Worm (Caenorhabditis elegans) whole organism, L1 larva: Measurements from ENCODE around the gene dhs-17.

ENCODE experiments used
- C04F5.9 ChIP-seq: sonication (generic microtip); optimal IDR thresholded peaks from 2 replicates; lab custom pipeline; 2016; ENCODE audit warnings: missing genetic modification characterization, missing compliant biosample characterization
- C16A3.4 ChIP-seq: fragments of 150-350 bp; optimal IDR thresholded peaks from 2 replicates; lab custom pipeline; 2014; ENCODE audit warnings: missing biosample characterization, missing genetic modification characterization
- F16B12.6 ChIP-seq: fragments of 150-350 bp; optimal IDR thresholded peaks from 2 replicates; lab custom pipeline; 2014; ENCODE audit warnings: missing biosample characterization, missing genetic modification characterization
- Y116A8C.19 ChIP-seq: sonication (generic microtip); optimal IDR thresholded peaks from 2 replicates; lab custom pipeline; 2016; ENCODE audit warnings: missing compliant biosample characterization, missing genetic modification characterization, borderline replicate concordance
- aha-1 ChIP-seq: fragments of 150-350 bp; optimal IDR thresholded peaks from 2 replicates; lab custom pipeline; 2014; ENCODE audit warnings: missing biosample characterization, missing genetic modification characterization
- aly-2 ChIP-seq: fragments of 150-350 bp; optimal IDR thresholded peaks from 2 replicates; lab custom pipeline; 2014; ENCODE audit warnings: missing biosample characterization, missing genetic modification characterization
- blmp-1 ChIP-seq: fragments of 150-350 bp; optimal IDR thresholded peaks from 2 replicates; lab custom pipeline; 2014; ENCODE audit warnings: missing biosample characterization, missing genetic modification characterization
- ceh-63 ChIP-seq: fragments of 200-800 bp; sonication (Bioruptor generic); optimal IDR thresholded peaks from 2 replicates; lab custom pipeline; 2018; ENCODE audit warnings: mild to moderate bottlenecking, missing genetic modification characterization, missing compliant biosample characterization
- efl-1 ChIP-seq, 4 experiments: fragments of 150-350 bp; optimal IDR thresholded peaks in 3 of 4; peaks in 1 of 4; 1 replicate in 1 of 4; 2 replicates in 3 of 4; lab custom pipeline; 2014; ENCODE audit warnings: missing biosample characterization in 2 of 4, missing genetic modification characterization in 2 of 4, missing genetic modification reagents in 2 of 4
- egl-13 ChIP-seq: sonication (generic microtip); optimal IDR thresholded peaks from 2 replicates; lab custom pipeline; 2016; ENCODE audit warnings: missing genotype, missing genetic modification reagents, missing genetic modification characterization, missing compliant biosample characterization
- elt-3 ChIP-seq, 6 experiments: fragments of 150-350 bp in 1 of 6; sonication (generic microtip); optimal IDR thresholded peaks; 2 replicates each; lab custom pipeline; 2017 to 2018; ENCODE audit warnings: missing biosample characterization in 6 of 6, missing genetic modification characterization in 6 of 6, inconsistent platforms in 1 of 6
- ets-5 ChIP-seq: fragments of 200-800 bp; sonication (Bioruptor generic); IDR thresholded peaks from 2 replicates; pipeline ENCODE4 v1.3.6; 2022; ENCODE audit warnings: missing genetic modification characterization, missing compliant biosample characterization
- fkh-10 ChIP-seq: sonication (generic microtip); optimal IDR thresholded peaks from 2 replicates; lab custom pipeline; 2017; ENCODE audit warnings: missing biosample characterization, missing genetic modification reagents, missing genetic modification characterization
- fkh-4 ChIP-seq: sonication (generic microtip); optimal IDR thresholded peaks from 2 replicates; lab custom pipeline; 2016; ENCODE audit warnings: missing compliant biosample characterization, missing genetic modification characterization, borderline replicate concordance
- fkh-8 ChIP-seq: sonication (generic microtip); optimal IDR thresholded peaks from 2 replicates; lab custom pipeline; 2016; ENCODE audit warnings: mild to moderate bottlenecking, missing genetic modification characterization, missing compliant biosample characterization
- grh-1 ChIP-seq: fragments of 200-800 bp; sonication (Bioruptor generic); IDR thresholded peaks from 2 replicates; pipeline ENCODE4 v1.3.6; 2022; ENCODE audit warnings: missing genetic modification reagents, missing genetic modification characterization, missing compliant biosample characterization
- hlh-17 ChIP-seq: fragments of 200-800 bp; sonication (Bioruptor generic); optimal IDR thresholded peaks from 2 replicates; lab custom pipeline; 2018; ENCODE audit warnings: missing genetic modification characterization, mild to moderate bottlenecking, missing compliant biosample characterization, moderate library complexity, borderline replicate concordance
- irx-1 ChIP-seq: sonication (generic microtip); optimal IDR thresholded peaks from 2 replicates; lab custom pipeline; 2016; ENCODE audit warnings: missing genetic modification characterization, missing compliant biosample characterization
- isw-1 ChIP-seq: fragments of 200-800 bp; sonication (Bioruptor generic); IDR thresholded peaks from 2 replicates; pipeline ENCODE4 v1.3.6; 2022; ENCODE audit warnings: missing genetic modification characterization, missing compliant biosample characterization
- lin-13 ChIP-seq: fragments of 150-350 bp; optimal IDR thresholded peaks from 2 replicates; lab custom pipeline; 2014; ENCODE audit warnings: missing biosample characterization, missing genetic modification reagents, missing genetic modification characterization
- lin-39 ChIP-seq: fragments of 150-350 bp; optimal IDR thresholded peaks from 2 replicates; lab custom pipeline; 2014; ENCODE audit warnings: missing biosample characterization, missing genetic modification reagents, missing genetic modification characterization
- lsy-2 ChIP-seq, 2 experiments: fragments of 150-350 bp; optimal IDR thresholded peaks; 2 replicates each; lab custom pipeline; 2014; ENCODE audit warnings: missing biosample characterization in 2 of 2, missing genetic modification characterization in 2 of 2
- mab-9 ChIP-seq: fragments of 200-800 bp; sonication (Bioruptor generic); IDR thresholded peaks from 2 replicates; pipeline ENCODE4 v1.3.6; 2022; ENCODE audit warnings: missing genetic modification reagents, missing genetic modification characterization, missing compliant biosample characterization
- mdl-1 ChIP-seq, 2 experiments: fragments of 150-350 bp; optimal IDR thresholded peaks; 2 replicates each; lab custom pipeline; 2014 to 2017; ENCODE audit warnings: missing biosample characterization in 2 of 2, missing genetic modification characterization in 2 of 2, inconsistent platforms in 1 of 2
- mef-2 ChIP-seq: fragments of 150-350 bp; optimal IDR thresholded peaks from 2 replicates; lab custom pipeline; 2014; ENCODE audit warnings: missing biosample characterization, missing genetic modification characterization
- mep-1 ChIP-seq: fragments of 150-350 bp; optimal IDR thresholded peaks from 2 replicates; lab custom pipeline; 2014; ENCODE audit warnings: missing biosample characterization, missing genetic modification characterization
- nhr-12 ChIP-seq: sonication (generic microtip); optimal IDR thresholded peaks from 2 replicates; lab custom pipeline; 2017; ENCODE audit warnings: missing biosample characterization, missing genetic modification characterization
- nhr-19 ChIP-seq: fragments of 200-800 bp; sonication (Bioruptor generic); conservative IDR thresholded peaks from 2 replicates; pipeline ENCODE4 v1.3.6; 2022; ENCODE audit warnings: missing genetic modification characterization, missing compliant biosample characterization
- nhr-237 ChIP-seq: fragments of 150-350 bp; optimal IDR thresholded peaks from 2 replicates; lab custom pipeline; 2014; ENCODE audit warnings: missing biosample characterization, missing genetic modification characterization
- nhr-28 ChIP-seq: fragments of 150-350 bp; optimal IDR thresholded peaks from 2 replicates; lab custom pipeline; 2014; ENCODE audit warnings: missing biosample characterization, missing genetic modification characterization
- nhr-47 ChIP-seq: sonication (generic microtip); optimal IDR thresholded peaks from 2 replicates; lab custom pipeline; 2016; ENCODE audit warnings: mild to moderate bottlenecking, missing genetic modification characterization, moderate library complexity, missing compliant biosample characterization
- nhr-76 ChIP-seq: sonication (generic microtip); optimal IDR thresholded peaks from 2 replicates; lab custom pipeline; 2017; ENCODE audit warnings: missing biosample characterization, missing genetic modification characterization
- nhr-77 ChIP-seq: fragments of 150-350 bp; optimal IDR thresholded peaks from 2 replicates; lab custom pipeline; 2014; ENCODE audit warnings: missing biosample characterization, missing genetic modification characterization
- nhr-84 ChIP-seq: sonication (generic microtip); optimal IDR thresholded peaks from 2 replicates; lab custom pipeline; 2017; ENCODE audit warnings: missing biosample characterization, missing genetic modification characterization
- nhr-85 ChIP-seq: sonication (generic microtip); peaks from one replicate; lab custom pipeline; 2016; ENCODE audit warnings: missing genetic modification characterization, inconsistent platforms, missing compliant biosample characterization
- pax-3 ChIP-seq: fragments of 200-800 bp; sonication (Bioruptor generic); optimal IDR thresholded peaks from 2 replicates; lab custom pipeline; 2018; ENCODE audit warnings: mild to moderate bottlenecking, missing genetic modification characterization, moderate library complexity, missing compliant biosample characterization
- skn-1 ChIP-seq: fragments of 150-350 bp; optimal IDR thresholded peaks from 2 replicates; lab custom pipeline; 2014; ENCODE audit warnings: missing biosample characterization, missing genetic modification characterization
- snpc-4 ChIP-seq: fragments of 150-350 bp; optimal IDR thresholded peaks from 2 replicates; lab custom pipeline; 2014; ENCODE audit warnings: missing biosample characterization, missing genetic modification characterization
- sox-4 ChIP-seq: sonication (generic microtip); optimal IDR thresholded peaks from 2 replicates; lab custom pipeline; 2016; ENCODE audit warnings: missing genetic modification characterization, missing compliant biosample characterization
- sptf-1 ChIP-seq: fragments of 150-350 bp; optimal IDR thresholded peaks from 2 replicates; lab custom pipeline; 2014; ENCODE audit warnings: missing biosample characterization, missing genetic modification characterization
- sup-37 ChIP-seq: fragments of 200-800 bp; sonication (Bioruptor generic); optimal IDR thresholded peaks from 2 replicates; lab custom pipeline; 2018; ENCODE audit warnings: mild to moderate bottlenecking, missing genetic modification characterization, missing compliant biosample characterization
- swsn-7 ChIP-seq: sonication (generic microtip); optimal IDR thresholded peaks from 2 replicates; lab custom pipeline; 2016; ENCODE audit warnings: missing genetic modification characterization, missing compliant biosample characterization
- tlp-1 ChIP-seq: fragments of 150-350 bp; optimal IDR thresholded peaks from 2 replicates; lab custom pipeline; 2014; ENCODE audit warnings: missing biosample characterization, missing genetic modification characterization
- unc-30 ChIP-seq: sonication (generic microtip); optimal IDR thresholded peaks from 2 replicates; lab custom pipeline; 2017; ENCODE audit warnings: missing biosample characterization, missing genetic modification characterization
- unc-62 ChIP-seq: fragments of 150-350 bp; optimal IDR thresholded peaks from 2 replicates; lab custom pipeline; 2014; ENCODE audit warnings: missing biosample characterization, missing genetic modification reagents, missing genetic modification characterization
- unc-98 ChIP-seq: fragments of 200-800 bp; sonication (Bioruptor generic); IDR thresholded peaks from 2 replicates; pipeline ENCODE4 v1.3.6; 2022; ENCODE audit warnings: missing genetic modification characterization, missing compliant biosample characterization
- vab-15 ChIP-seq: sonication (generic microtip); optimal IDR thresholded peaks from 2 replicates; lab custom pipeline; 2017; ENCODE audit warnings: missing genotype, mild to moderate bottlenecking, missing genetic modification characterization, missing compliant biosample characterization
- xbp-1 ChIP-seq: sonication (generic microtip); optimal IDR thresholded peaks from 2 replicates; lab custom pipeline; 2016; ENCODE audit warnings: missing genetic modification characterization, missing compliant biosample characterization
- ztf-11 ChIP-seq, 2 experiments: sonication (generic microtip); optimal IDR thresholded peaks; 2 replicates each; lab custom pipeline; 2016 to 2017; ENCODE audit warnings: missing genetic modification characterization in 2 of 2, missing biosample characterization in 1 of 2, missing compliant biosample characterization in 1 of 2
- ztf-4 ChIP-seq: fragments of 150-350 bp; optimal IDR thresholded peaks from 2 replicates; lab custom pipeline; 2014; ENCODE audit warnings: missing biosample characterization, missing genetic modification characterization

dhs-17 gene

ce11 chrV:6044448-6044847, 9.8 kb upstream of the dhs-17 start:
- TF ChIP-seq aly-2 (tag; lab: Kevin White, UChicago) (no peak), ets-5 (GFP tag; lab: Robert Waterston, UW) (no peak), blmp-1 (tag; lab: Kevin White, UChicago) (no peak), unc-98 (no peak), mep-1 (tag; lab: Kevin White, UChicago) (no peak), hlh-17 (no peak), nhr-76 (no peak), fkh-10 (no peak), Y116A8C.19 (tag; lab: Kevin White, UChicago) (no peak), fkh-4 (tag; lab: Kevin White, UChicago) (no peak), mab-9 (GFP tag; lab: Robert Waterston, UW) (no peak), skn-1 (tag; lab: Kevin White, UChicago) (no peak), sptf-1 (tag; lab: Kevin White, UChicago) (no peak), vab-15 (no peak), nhr-84 (tag; lab: Kevin White, UChicago) (no peak), ceh-63 (no peak), sup-37 (no peak), unc-30 (no peak)

- no peak for TF ChIP-seq isw-1 (GFP tag; lab: Robert Waterston, UW)
- no peak for TF ChIP-seq fkh-10
- TF ChIP-seq mef-2 (tag; lab: Kevin White, UChicago), result no peak
- no peak for TF ChIP-seq nhr-28 (tag; lab: Kevin White, UChicago)
- no peak for TF ChIP-seq irx-1 (tag; lab: Kevin White, UChicago)
- TF ChIP-seq sptf-1 (tag; lab: Kevin White, UChicago), result no peak
- TF ChIP-seq elt-3 (tag; optimal IDR thresholded peaks at IDR 0.05; lab: Kevin White, UChicago), result no peak
- TF ChIP-seq unc-62 (GFP tag; lab: Kevin White, UChicago), result no peak
- no peak for TF ChIP-seq snpc-4 (tag; lab: Kevin White, UChicago)
- no peak for TF ChIP-seq ceh-63
- peak; percentile 28 for TF ChIP-seq swsn-7 (tag; lab: Kevin White, UChicago)
- peak; percentile 77 for TF ChIP-seq F16B12.6 (tag; lab: Kevin White, UChicago)
- no peak for TF ChIP-seq sup-37
- no peak for TF ChIP-seq sox-4 (tag; lab: Kevin White, UChicago)
- TF ChIP-seq C16A3.4, result no peak
- no peak for TF ChIP-seq ztf-4
- no peak for TF ChIP-seq lin-13 (GFP tag; lab: Kevin White, UChicago)
- no peak for TF ChIP-seq nhr-76
- no peak for TF ChIP-seq tlp-1
- TF ChIP-seq pax-3 (tag; lab: Kevin White, UChicago), result no peak
- peak; percentile 38 to 42 for TF ChIP-seq lsy-2 (tag; optimal IDR thresholded peaks at IDR 0.05; lab: Kevin White, UChicago)
- TF ChIP-seq nhr-12 (tag; lab: Kevin White, UChicago), result no peak
- TF ChIP-seq ztf-11 (tag; optimal IDR thresholded peaks at IDR 0.05; lab: Kevin White, UChicago), result no peak
- TF ChIP-seq nhr-85 (tag; lab: Kevin White, UChicago), result peak; percentile 64
- peak; percentile 5 for TF ChIP-seq fkh-8 (tag; lab: Kevin White, UChicago)
- no peak for TF ChIP-seq nhr-77 (tag; lab: Kevin White, UChicago)
- TF ChIP-seq unc-30, result no peak
- TF ChIP-seq nhr-237, result no peak
- TF ChIP-seq C04F5.9 (tag; lab: Kevin White, UChicago), result no peak
- TF ChIP-seq xbp-1 (tag; lab: Kevin White, UChicago), result peak; percentile 43
- no peak for TF ChIP-seq lin-39 (tag; lab: Kevin White, UChicago)
- TF ChIP-seq aly-2 (tag; lab: Kevin White, UChicago), result no peak
- TF ChIP-seq nhr-47, result peak; percentile 20
- peak in 1 of 2 experiments; percentile 35 for TF ChIP-seq mdl-1 (tag; optimal IDR thresholded peaks at IDR 0.05; lab: Kevin White, UChicago)
- TF ChIP-seq grh-1, result no peak
- peak; percentile 51 for TF ChIP-seq mep-1 (tag; lab: Kevin White, UChicago)
- no peak; the same call in 1 of the 2 replicates for TF ChIP-seq nhr-19
- peak; percentile 89 to 92 for TF ChIP-seq efl-1 (optimal IDR thresholded peaks at IDR 0.05; lab: Kevin White, UChicago)
- TF ChIP-seq efl-1 (GFP tag; optimal IDR thresholded peaks at IDR 0.05 in 1 of 2; lab: Kevin White, UChicago), result peak; percentile 91 to 98
- no peak for TF ChIP-seq egl-13 (tag; lab: Kevin White, UChicago)
- TF ChIP-seq aha-1 (tag; lab: Kevin White, UChicago), result no peak
Observed at ce11 chrV:6043275-6044271, 9.0 kb upstream of the dhs-17 start, which contains the start of gene cpi-2. Gene cpi-2, plus strand, starts transcription at chrV:6044062.
